Worm (Caenorhabditis elegans) whole organism, L4 larva: ENCODE results near the gene H01G02.4.
A peak's percentile ranks its signal among the peaks of the same experiment; 100 is the strongest.

Experiments used
- F10B5.3 ChIP-seq: sonication (generic microtip); optimal IDR thresholded peaks from 2 replicates; lab custom pipeline; 2016; ENCODE audit warnings: mild to moderate bottlenecking, missing genetic modification characterization, missing compliant biosample characterization
- R02D3.7 ChIP-seq: fragments of 150-350 bp; sonication (generic microtip); optimal IDR thresholded peaks from 3 replicates; lab custom pipeline; 2014; ENCODE audit warnings: missing biosample characterization, missing genetic modification characterization
- T20F7.1 ChIP-seq: fragments of 200-800 bp; sonication (Bioruptor generic); optimal IDR thresholded peaks from 2 replicates; lab custom pipeline; 2018; ENCODE audit warnings: mild to moderate bottlenecking, missing genetic modification characterization, missing compliant biosample characterization
- T26A8.4 ChIP-seq: fragments of 200-800 bp; sonication (Bioruptor generic); IDR thresholded peaks from 2 replicates; pipeline ENCODE4 v1.3.6; 2022; ENCODE audit warnings: missing genetic modification characterization, missing compliant biosample characterization
- Y105C5A.15 ChIP-seq: fragments of 200-800 bp; sonication (Bioruptor generic); IDR thresholded peaks from 2 replicates; pipeline ENCODE4 v1.3.6; 2022; ENCODE audit warnings: missing genetic modification characterization, missing compliant biosample characterization
- Y48G9A.11 ChIP-seq: fragments of 200-800 bp; sonication (Bioruptor generic); IDR thresholded peaks from 2 replicates; pipeline ENCODE4 v1.3.6; 2022; ENCODE audit warnings: missing genetic modification reagents, missing genetic modification characterization, missing compliant biosample characterization
- Y5F2A.4 ChIP-seq: fragments of 200-800 bp; sonication (Bioruptor generic); optimal IDR thresholded peaks from 2 replicates; lab custom pipeline; 2018; ENCODE audit warnings: mild to moderate bottlenecking, missing genetic modification characterization, missing compliant biosample characterization
- ZK546.5 ChIP-seq, 2 experiments: sonication (generic microtip); optimal IDR thresholded peaks; 2 replicates each; lab custom pipeline; 2017; ENCODE audit warnings: missing biosample characterization in 2 of 2, missing genetic modification characterization in 2 of 2
- arid-1 ChIP-seq: fragments of 200-800 bp; sonication (Bioruptor generic); conservative IDR thresholded peaks from 2 replicates; pipeline ENCODE4 v1.3.6; 2022; ENCODE audit warnings: missing genetic modification reagents, missing genetic modification characterization, missing compliant biosample characterization
- attf-4 ChIP-seq: sonication (generic microtip); optimal IDR thresholded peaks from 3 replicates; lab custom pipeline; 2017; ENCODE audit warnings: missing biosample characterization, missing genetic modification characterization
- ceh-20 ChIP-seq: fragments of 200-800 bp; sonication (Bioruptor generic); IDR thresholded peaks from 2 replicates; pipeline ENCODE4 v1.3.6; 2022; ENCODE audit warnings: missing genetic modification reagents, missing genetic modification characterization, missing compliant biosample characterization
- ceh-28 ChIP-seq: fragments of 150-350 bp; optimal IDR thresholded peaks from 2 replicates; lab custom pipeline; 2014; ENCODE audit warnings: missing biosample characterization, missing genetic modification reagents, missing genetic modification characterization
- ceh-32 ChIP-seq: sonication (generic microtip); optimal IDR thresholded peaks from 2 replicates; lab custom pipeline; 2016; ENCODE audit warnings: mild to moderate bottlenecking, missing genetic modification characterization, missing compliant biosample characterization; ENCODE audit not compliant: poor library complexity
- ces-1 ChIP-seq: fragments of 150-350 bp; sonication (generic microtip); optimal IDR thresholded peaks from 4 replicates; lab custom pipeline; 2014; ENCODE audit warnings: missing biosample characterization, missing genetic modification reagents, missing genetic modification characterization
- dmd-6 ChIP-seq: fragments of 200-800 bp; sonication (Bioruptor generic); IDR thresholded peaks from 2 replicates; pipeline ENCODE4 v1.3.6; 2022; ENCODE audit warnings: missing genetic modification reagents, missing genetic modification characterization, missing compliant biosample characterization
- dpl-1 ChIP-seq: fragments of 150-350 bp; optimal IDR thresholded peaks from 2 replicates; lab custom pipeline; 2014; ENCODE audit warnings: missing biosample characterization, missing genetic modification reagents, missing genetic modification characterization
- egl-27 ChIP-seq: sonication (generic microtip); optimal IDR thresholded peaks from 3 replicates; lab custom pipeline; 2017; ENCODE audit warnings: missing biosample characterization, missing genetic modification reagents, missing genetic modification characterization
- gei-8 ChIP-seq: fragments of 200-800 bp; sonication (Bioruptor generic); optimal IDR thresholded peaks from 2 replicates; lab custom pipeline; 2018; ENCODE audit warnings: mild to moderate bottlenecking, missing genetic modification characterization, missing compliant biosample characterization
- hlh-30 ChIP-seq: sonication (generic microtip); optimal IDR thresholded peaks from 2 replicates; lab custom pipeline; 2017; ENCODE audit warnings: antibody characterized with exemption, mild to moderate bottlenecking, missing genetic modification characterization, missing compliant biosample characterization; ENCODE audit not compliant: insufficient read depth
- hmg-1.1 ChIP-seq: fragments of 200-800 bp; sonication (Bioruptor generic); IDR thresholded peaks from 2 replicates; pipeline ENCODE4 v1.3.6; 2022; ENCODE audit warnings: missing genetic modification reagents, missing genetic modification characterization, missing compliant biosample characterization
- lim-7 ChIP-seq: fragments of 200-800 bp; sonication (Bioruptor generic); IDR thresholded peaks from 2 replicates; pipeline ENCODE4 v1.3.6; 2022; ENCODE audit warnings: missing genetic modification characterization, missing compliant biosample characterization
- lin-29 ChIP-seq: fragments of 200-800 bp; sonication (Bioruptor generic); IDR thresholded peaks from 2 replicates; pipeline ENCODE4 v1.3.6; 2022; ENCODE audit warnings: missing genetic modification reagents, missing genetic modification characterization, missing compliant biosample characterization
- lin-38 ChIP-seq: fragments of 200-800 bp; sonication (Bioruptor generic); IDR thresholded peaks from 2 replicates; pipeline ENCODE4 v1.3.6; 2022; ENCODE audit warnings: missing genetic modification reagents, missing genetic modification characterization, missing compliant biosample characterization
- lir-3 ChIP-seq: sonication (generic microtip); optimal IDR thresholded peaks from 2 replicates; lab custom pipeline; 2016; ENCODE audit warnings: mild to moderate bottlenecking, missing genetic modification characterization, missing compliant biosample characterization
- lsy-2 ChIP-seq, 2 experiments: fragments of 150-350 bp in 1 of 2; sonication (generic microtip) in 1 of 2; optimal IDR thresholded peaks; 2 replicates each; lab custom pipeline; 2014 to 2017; ENCODE audit warnings: missing biosample characterization in 2 of 2, missing genetic modification characterization in 2 of 2
- madf-9 ChIP-seq: fragments of 200-800 bp; sonication (Bioruptor generic); conservative IDR thresholded peaks from 2 replicates; pipeline ENCODE4 v1.3.6; 2022; ENCODE audit warnings: missing genetic modification reagents, missing genetic modification characterization, missing compliant biosample characterization
- mxl-2 ChIP-seq: fragments of 200-800 bp; sonication (Bioruptor generic); conservative IDR thresholded peaks from 2 replicates; pipeline ENCODE4 v1.3.6; 2022; ENCODE audit warnings: missing genetic modification reagents, missing genetic modification characterization, missing compliant biosample characterization
- mxl-3 ChIP-seq: fragments of 200-800 bp; sonication (Bioruptor generic); optimal IDR thresholded peaks from 2 replicates; lab custom pipeline; 2018; ENCODE audit warnings: mild to moderate bottlenecking, missing genetic modification characterization, missing compliant biosample characterization
- nhr-10 ChIP-seq: fragments of 150-350 bp; optimal IDR thresholded peaks from 2 replicates; lab custom pipeline; 2014; ENCODE audit warnings: missing biosample characterization, missing genetic modification characterization
- nhr-102 ChIP-seq: sonication (generic microtip); optimal IDR thresholded peaks from 2 replicates; lab custom pipeline; 2016; ENCODE audit warnings: mild to moderate bottlenecking, missing genetic modification characterization, moderate library complexity, missing compliant biosample characterization
- nhr-11 ChIP-seq: fragments of 150-350 bp; optimal IDR thresholded peaks from 2 replicates; lab custom pipeline; 2014; ENCODE audit warnings: missing biosample characterization, missing genetic modification characterization
- nhr-237 ChIP-seq: sonication (generic microtip); optimal IDR thresholded peaks from 2 replicates; lab custom pipeline; 2017; ENCODE audit warnings: missing biosample characterization, missing genetic modification characterization
- nhr-41 ChIP-seq: fragments of 200-800 bp; sonication (Bioruptor generic); IDR thresholded peaks from 2 replicates; pipeline ENCODE4 v1.3.6; 2022; ENCODE audit warnings: missing genetic modification reagents, missing genetic modification characterization, missing compliant biosample characterization
- nhr-42 ChIP-seq: fragments of 200-800 bp; sonication (Bioruptor generic); IDR thresholded peaks from 2 replicates; pipeline ENCODE4 v1.3.6; 2022; ENCODE audit warnings: missing genetic modification characterization, missing compliant biosample characterization
- nhr-48 ChIP-seq: sonication (generic microtip); optimal IDR thresholded peaks from 2 replicates; lab custom pipeline; 2016; ENCODE audit warnings: mild to moderate bottlenecking, missing genetic modification characterization, missing compliant biosample characterization
- nhr-6 ChIP-seq: fragments of 150-350 bp; optimal IDR thresholded peaks from 2 replicates; lab custom pipeline; 2014; ENCODE audit warnings: missing biosample characterization, missing genetic modification characterization
- nhr-77 ChIP-seq: fragments of 150-350 bp; optimal IDR thresholded peaks from 2 replicates; lab custom pipeline; 2014; ENCODE audit warnings: missing biosample characterization, missing genetic modification characterization
- pha-4 ChIP-seq, 2 experiments: fragments of 150-350 bp in 1 of 2; fragments of 200-800 bp in 1 of 2; sonication (Bioruptor generic) in 1 of 2; IDR thresholded peaks in 1 of 2; optimal IDR thresholded peaks in 1 of 2; 2 replicates each; pipeline versions ENCODE4 v1.3.6 to Lab custom; 2014 to 2022; ENCODE audit warnings: missing genetic modification characterization in 2 of 2, missing genetic modification reagents in 2 of 2, missing biosample characterization in 1 of 2, missing compliant biosample characterization in 1 of 2
- sdz-12 ChIP-seq: fragments of 200-800 bp; sonication (Bioruptor generic); optimal IDR thresholded peaks from 2 replicates; lab custom pipeline; 2018; ENCODE audit warnings: mild to moderate bottlenecking, missing genetic modification characterization, missing compliant biosample characterization
- skn-1 ChIP-seq: fragments of 150-350 bp; optimal IDR thresholded peaks from 2 replicates; lab custom pipeline; 2014; ENCODE audit warnings: missing biosample characterization, missing genetic modification characterization
- snpc-4 ChIP-seq: fragments of 150-350 bp; optimal IDR thresholded peaks from 2 replicates; lab custom pipeline; 2014; ENCODE audit warnings: missing biosample characterization, missing genetic modification characterization
- spr-1 ChIP-seq: sonication (generic microtip); optimal IDR thresholded peaks from 2 replicates; lab custom pipeline; 2016; ENCODE audit warnings: mild to moderate bottlenecking, missing genetic modification characterization, missing compliant biosample characterization
- spr-3 ChIP-seq: fragments of 200-800 bp; sonication (Bioruptor generic); optimal IDR thresholded peaks from 2 replicates; lab custom pipeline; 2018; ENCODE audit warnings: mild to moderate bottlenecking, missing genetic modification characterization, missing compliant biosample characterization
- tra-1 ChIP-seq: fragments of 200-800 bp; sonication (Bioruptor generic); IDR thresholded peaks from 2 replicates; pipeline ENCODE4 v1.3.6; 2022; ENCODE audit warnings: missing genetic modification reagents, missing genetic modification characterization, missing compliant biosample characterization
- unc-39 ChIP-seq: sonication (generic microtip); optimal IDR thresholded peaks from 2 replicates; lab custom pipeline; 2017; ENCODE audit warnings: missing biosample characterization, missing genetic modification characterization
- vab-7 ChIP-seq: fragments of 200-800 bp; sonication (Bioruptor generic); IDR thresholded peaks from 2 replicates; pipeline ENCODE4 v1.3.6; 2022; ENCODE audit warnings: missing genetic modification reagents, missing genetic modification characterization, missing compliant biosample characterization
- zfp-3 ChIP-seq: fragments of 200-800 bp; sonication (Bioruptor generic); conservative IDR thresholded peaks from 2 replicates; pipeline ENCODE4 v1.3.6; 2022; ENCODE audit warnings: missing genetic modification reagents, missing genetic modification characterization, missing compliant biosample characterization
- zip-11 ChIP-seq: fragments of 200-800 bp; sonication (Bioruptor generic); IDR thresholded peaks from 2 replicates; pipeline ENCODE4 v1.3.6; 2022; ENCODE audit warnings: missing genetic modification characterization, missing compliant biosample characterization
- ztf-11 ChIP-seq: fragments of 150-350 bp; optimal IDR thresholded peaks from 2 replicates; lab custom pipeline; 2014; ENCODE audit warnings: missing biosample characterization, missing genetic modification characterization

H01G02.4 gene

ce11 chrIV:11821591-11822361 is 18.8 kb upstream of the H01G02.4 start, which contains the start of the genes par-5 and M117.3:
Gene par-5 (minus strand): TSS chrIV:11821924.
Gene M117.3 (plus strand): TSS chrIV:11822206.
- peak; percentile 53 for TF ChIP-seq T26A8.4 (GFP tag; lab: Robert Waterston, UW)
- no peak for TF ChIP-seq egl-27 (tag; lab: Kevin White, UChicago)
- no peak for TF ChIP-seq skn-1 (tag; lab: Kevin White, UChicago)
- peak; percentile 29 for TF ChIP-seq nhr-102
- no peak for TF ChIP-seq Y48G9A.11 (GFP tag; lab: Robert Waterston, UW)
- TF ChIP-seq zfp-3 (GFP tag; lab: Robert Waterston, UW), result 0 out of 2 replicates have a peak, but pooled peaks have one; percentile 38
- no peak for TF ChIP-seq unc-39 (tag; lab: Kevin White, UChicago)
- TF ChIP-seq lsy-2 (tag; optimal IDR thresholded peaks at IDR 0.05; lab: Kevin White, UChicago), result peak in 1 of 2 experiments; percentile 80
- TF ChIP-seq Y105C5A.15 (GFP tag; lab: Robert Waterston, UW), result no peak
- no peak; the same call in 1 of the 2 replicates for TF ChIP-seq tra-1 (GFP tag; lab: Robert Waterston, UW)
- TF ChIP-seq zip-11 (GFP tag; lab: Robert Waterston, UW), result no peak
- TF ChIP-seq mxl-3 (GFP tag; lab: Kevin White, UChicago), result peak; percentile 81
- peak; percentile 98 for TF ChIP-seq hlh-30
- TF ChIP-seq pha-4 (GFP tag; IDR thresholded peaks at IDR 0.05; lab: Robert Waterston, UW), result peak; percentile 60
- TF ChIP-seq pha-4 (tag; optimal IDR thresholded peaks at IDR 0.05; lab: Kevin White, UChicago), result no peak
- TF ChIP-seq madf-9, result no peak; the same call in 1 of the 2 replicates
- TF ChIP-seq Y5F2A.4 (GFP tag; lab: Kevin White, UChicago), result no peak
- no peak for TF ChIP-seq F10B5.3 (tag; lab: Kevin White, UChicago)
- TF ChIP-seq ZK546.5 (tag; optimal IDR thresholded peaks at IDR 0.05; lab: Kevin White, UChicago), result no peak
- peak; percentile 65 for TF ChIP-seq T20F7.1 (GFP tag; lab: Kevin White, UChicago)
- TF ChIP-seq ztf-11 (tag; lab: Kevin White, UChicago), result no peak
- TF ChIP-seq nhr-48 (tag; lab: Kevin White, UChicago), result peak; percentile 48
- TF ChIP-seq ceh-32 (tag; lab: Kevin White, UChicago), result no peak
- TF ChIP-seq gei-8 (GFP tag; lab: Kevin White, UChicago), result no peak
- TF ChIP-seq nhr-6 (tag; lab: Kevin White, UChicago), result peak; percentile 24
- peak; percentile 81 for TF ChIP-seq hmg-1.1 (GFP tag; lab: Robert Waterston, UW)
- TF ChIP-seq lin-38 (GFP tag; lab: Robert Waterston, UW), result peak; percentile 60
- peak; percentile 10 for TF ChIP-seq ces-1 (GFP tag; lab: Kevin White, UChicago)
- TF ChIP-seq nhr-237 (tag; lab: Kevin White, UChicago), result no peak
- TF ChIP-seq dpl-1 (GFP tag; lab: Kevin White, UChicago), result peak; percentile 62
- no peak for TF ChIP-seq R02D3.7 (tag; lab: Kevin White, UChicago)
- no peak for TF ChIP-seq attf-4 (tag; lab: Kevin White, UChicago)
- TF ChIP-seq lin-29 (GFP tag; lab: Robert Waterston, UW), result 0 out of 2 replicates have a peak, but pooled peaks have one; percentile 7
- TF ChIP-seq spr-3, result no peak
- no peak for TF ChIP-seq nhr-41 (GFP tag; lab: Robert Waterston, UW)
- TF ChIP-seq vab-7 (GFP tag; lab: Robert Waterston, UW), result peak; percentile 63
- peak; percentile 57 for TF ChIP-seq nhr-77 (tag; lab: Kevin White, UChicago)
- peak; percentile 86 for TF ChIP-seq dmd-6 (GFP tag; lab: Robert Waterston, UW)
- TF ChIP-seq nhr-11, result peak; percentile 76
- peak; percentile 68 for TF ChIP-seq ceh-28 (tag; lab: Kevin White, UChicago)
- TF ChIP-seq lim-7, result peak; percentile 64
- no peak for TF ChIP-seq nhr-10
- peak; percentile 11; the same call in 1 of the 2 replicates for TF ChIP-seq arid-1 (GFP tag; lab: Robert Waterston, UW)
- TF ChIP-seq spr-1, result no peak
- TF ChIP-seq sdz-12 (GFP tag; lab: Kevin White, UChicago), result no peak
- no peak for TF ChIP-seq nhr-42 (GFP tag; lab: Robert Waterston, UW)
- TF ChIP-seq lir-3 (tag; lab: Kevin White, UChicago), result no peak
- TF ChIP-seq mxl-2 (GFP tag; lab: Robert Waterston, UW), result peak; percentile 10; the same call in 1 of the 2 replicates
- no peak for TF ChIP-seq snpc-4 (tag; lab: Kevin White, UChicago)
- peak; percentile 76 for TF ChIP-seq ceh-20 (GFP tag; lab: Robert Waterston, UW)
